Worm (Caenorhabditis elegans): ENCODE data around the gene mrp-6.

mrp-6 gene

ce11 chrX:4148449-4149031 is 38.0 kb downstream of the mrp-6 start (continued):
- no peak for TF ChIP-seq ceh-91 (GFP tag; IDR thresholded peaks at IDR 0.05)
- TF ChIP-seq tbp1 (GFP tag; optimal IDR thresholded peaks at IDR 0.05), result no peak
- no peak for TF ChIP-seq snpc-3.4 (tag; optimal IDR thresholded peaks at IDR 0.05)
- TF ChIP-seq T07F8.4 (tag; optimal IDR thresholded peaks at IDR 0.05), result no peak
- TF ChIP-seq C06A6.2 (GFP tag; conservative IDR thresholded peaks at IDR 0.05), result no peak
- no peak for TF ChIP-seq ZK185.1 (tag; optimal IDR thresholded peaks at IDR 0.05; ENCODE audit: poor library complexity, severe bottlenecking)
- no peak for TF ChIP-seq ets-4 (GFP tag; optimal IDR thresholded peaks at IDR 0.05)
- TF ChIP-seq nhr-27 (tag; optimal IDR thresholded peaks at IDR 0.05), result no peak
- peak; percentile 49 for TF ChIP-seq dpff-1 (tag; optimal IDR thresholded peaks at IDR 0.05)
- TF ChIP-seq Y53G8AR.9 (GFP tag; conservative IDR thresholded peaks at IDR 0.05), result peak; percentile 8; the same call in 1 of the 2 replicates
- no peak for TF ChIP-seq lin-40 (tag; optimal IDR thresholded peaks at IDR 0.05)
- no peak for TF ChIP-seq ceh-100 (GFP tag; IDR thresholded peaks at IDR 0.05)
- TF ChIP-seq ztf-25 (GFP tag; IDR thresholded peaks at IDR 0.05), result no peak
- no peak for TF ChIP-seq zfh-2 (GFP tag; conservative IDR thresholded peaks at IDR 0.05)
- no peak for TF ChIP-seq lsl-1 (GFP tag; optimal IDR thresholded peaks at IDR 0.05)
- no peak for TF ChIP-seq attf-5 (GFP tag; optimal IDR thresholded peaks at IDR 0.05)
- no peak for TF ChIP-seq lin-54 (GFP tag; optimal IDR thresholded peaks at IDR 0.05)
- 0 out of 2 replicates have a peak, but pooled peaks have one; percentile 15 for TF ChIP-seq pbrm-1 (GFP tag; IDR thresholded peaks at IDR 0.05)
- no peak for TF ChIP-seq F22D6.2 (tag; optimal IDR thresholded peaks at IDR 0.05)
- no peak for TF ChIP-seq rcor-1 (GFP tag; IDR thresholded peaks at IDR 0.05)
- no peak for TF ChIP-seq aptf-3 (GFP tag; IDR thresholded peaks at IDR 0.05)
- TF ChIP-seq B0261.1 (tag; optimal IDR thresholded peaks at IDR 0.05), result no peak
- no peak for TF ChIP-seq dox-1 (GFP tag; IDR thresholded peaks at IDR 0.05)
- no peak for TF ChIP-seq sea-2 (GFP tag; IDR thresholded peaks at IDR 0.05)
- TF ChIP-seq B0035.1 (tag; optimal IDR thresholded peaks at IDR 0.05), result no peak
- no peak for TF ChIP-seq bed-2 (GFP tag; IDR thresholded peaks at IDR 0.05)
- TF ChIP-seq F10E7.11 (tag; optimal IDR thresholded peaks at IDR 0.05), result no peak
- TF ChIP-seq D2030.7 (GFP tag; IDR thresholded peaks at IDR 0.05), result no peak
- 0 out of 2 replicates have a peak, but pooled peaks have one; percentile 3 for TF ChIP-seq ceh-58 (GFP tag; IDR thresholded peaks at IDR 0.05)
- TF ChIP-seq hlh-26 (GFP tag; conservative IDR thresholded peaks at IDR 0.05), result no peak
- TF ChIP-seq nhr-120 (GFP tag; IDR thresholded peaks at IDR 0.05), result no peak
- no peak for TF ChIP-seq him-1 (tag; optimal IDR thresholded peaks at IDR 0.05)
- no peak for TF ChIP-seq F39B2.1 (GFP tag; IDR thresholded peaks at IDR 0.05)
- no peak for TF ChIP-seq K11D2.4 (GFP tag; IDR thresholded peaks at IDR 0.05)
- no peak for TF ChIP-seq let-607 (tag; optimal IDR thresholded peaks at IDR 0.05)
- peak; percentile 69 for TF ChIP-seq repo-1 (tag; optimal IDR thresholded peaks at IDR 0.05)
- no peak for TF ChIP-seq zim-3 (tag; optimal IDR thresholded peaks at IDR 0.05)
- TF ChIP-seq C17E4.6 (GFP tag; IDR thresholded peaks at IDR 0.05), result no peak
- TF ChIP-seq F57A8.1 (GFP tag; optimal IDR thresholded peaks at IDR 0.05), result no peak
- TF ChIP-seq nfya-1 (tag; optimal IDR thresholded peaks at IDR 0.05; ENCODE audit: borderline replicate concordance, insufficient read depth), result no peak
- no peak for TF ChIP-seq snpc-4 (GFP tag; optimal IDR thresholded peaks at IDR 0.05)
- TF ChIP-seq snpc-4 (tag; optimal IDR thresholded peaks at IDR 0.05), result no peak
- TF ChIP-seq T26A5.8 (tag; optimal IDR thresholded peaks at IDR 0.05), result no peak
- no peak for TF ChIP-seq F23B12.7 (tag; optimal IDR thresholded peaks at IDR 0.05; ENCODE audit: insufficient read depth)
- TF ChIP-seq ztf-22 (GFP tag; optimal IDR thresholded peaks at IDR 0.05), result no peak
- no peak for TF ChIP-seq lir-1 (GFP tag; conservative IDR thresholded peaks at IDR 0.05)
- no peak for TF ChIP-seq F33H1.4 (GFP tag; IDR thresholded peaks at IDR 0.05)
- TF ChIP-seq snpc-1.1 (tag; optimal IDR thresholded peaks at IDR 0.05; ENCODE audit: insufficient read depth), result no peak
